Fruit fly (Drosophila melanogaster): ENCODE data around the gene ath.

dm6 chr2L:10255725-10256158, 44.8 kb downstream of the ath start, which contains the start of gene CG5676:
- no peak for TF ChIP-seq CG32121 (GFP tag; IDR thresholded peaks at IDR 0.05)
- TF ChIP-seq CG12605 (GFP tag; IDR thresholded peaks at IDR 0.05), result no peak
- TF ChIP-seq Ets98B (GFP tag; IDR thresholded peaks at IDR 0.05), result no peak
- no peak for TF ChIP-seq EcR (GFP tag; optimal IDR thresholded peaks at IDR 0.05)
- no peak for TF ChIP-seq fd96Ca (GFP tag; IDR thresholded peaks at IDR 0.05)
- peak; percentile 67 for TF ChIP-seq D1 (tag; optimal IDR thresholded peaks at IDR 0.05)
- TF ChIP-seq Snoo (tag; optimal IDR thresholded peaks at IDR 0.05), result no peak
- no peak for TF ChIP-seq Pif1A (GFP tag; optimal IDR thresholded peaks at IDR 0.05)
- TF ChIP-seq CG15710 (tag; optimal IDR thresholded peaks at IDR 0.05), result no peak
- no peak for TF ChIP-seq gl (tag; optimal IDR thresholded peaks at IDR 0.05)
- no peak for TF ChIP-seq CG8159 (tag; optimal IDR thresholded peaks at IDR 0.05)
- no peak for TF ChIP-seq CG4496 (GFP tag; IDR thresholded peaks at IDR 0.05)
- TF ChIP-seq CG34367 (tag; optimal IDR thresholded peaks at IDR 0.05), result no peak
- TF ChIP-seq CG8301 (tag; optimal IDR thresholded peaks at IDR 0.05), result no peak
